Fruit fly (Drosophila melanogaster) whole organism, wandering third instar larva: ENCODE data around the gene CG17300.

Experiments
- CG32264 ChIP-seq: fragments of 200-800 bp; sonication (Bioruptor generic); optimal IDR thresholded peaks from 2 replicates; lab custom pipeline; 2016; ENCODE audit warnings: missing biosample characterization, missing genetic modification characterization
- Myc ChIP-seq: fragments of >200 bp; optimal IDR thresholded peaks from 2 replicates; lab custom pipeline; 2017
- N ChIP-seq: fragments of >200 bp; optimal IDR thresholded peaks from 2 replicates; lab custom pipeline; 2018; ENCODE audit warnings: missing biosample characterization, missing external identifiers, missing genetic modification characterization
- OdsH ChIP-seq: fragments of 200-800 bp; sonication (Bioruptor generic); optimal IDR thresholded peaks from 2 replicates; lab custom pipeline; 2016; ENCODE audit warnings: missing biosample characterization, mild to moderate bottlenecking, missing genetic modification characterization
- dsf ChIP-seq: sonication (Bioruptor generic); optimal IDR thresholded peaks from 2 replicates; lab custom pipeline; 2016; ENCODE audit warnings: missing biosample characterization, missing genetic modification characterization, borderline replicate concordance
- foxo ChIP-seq, 2 experiments: fragments of 200-800 bp; sonication (Bioruptor generic); optimal IDR thresholded peaks; 2 replicates in 1 of 2; 3 replicates in 1 of 2; lab custom pipeline; 2016 to 2017; ENCODE audit warnings: missing biosample characterization in 2 of 2, missing genetic modification characterization in 2 of 2
- fru ChIP-seq: fragments of 200-800 bp; sonication (Bioruptor generic); optimal IDR thresholded peaks from 3 replicates; lab custom pipeline; 2016; ENCODE audit warnings: missing biosample characterization, mild to moderate bottlenecking, missing genetic modification characterization
- h ChIP-seq: fragments of 200-800 bp; sonication (Bioruptor generic); optimal IDR thresholded peaks from 3 replicates; lab custom pipeline; 2016; ENCODE audit warnings: missing biosample characterization, mild to moderate bottlenecking, missing genetic modification characterization
- lola ChIP-seq: fragments of >200 bp; optimal IDR thresholded peaks from 2 replicates; lab custom pipeline; 2017; ENCODE audit warnings: missing biosample characterization, missing genetic modification characterization
- pan ChIP-seq: fragments of >200 bp; optimal IDR thresholded peaks from 2 replicates; lab custom pipeline; 2017

- TF ChIP-seq Myc (lab: Kevin White, UChicago) (no peak), dsf (GFP tag; lab: Kevin White, UChicago) (no peak), pan (no peak), N (no peak), CG32264 (no peak), OdsH (no peak), h (GFP tag; lab: Kevin White, UChicago) (no peak), fru (GFP tag; lab: Kevin White, UChicago) (no peak), foxo (GFP tag; optimal IDR thresholded peaks at IDR 0.05; lab: Kevin White, UChicago) (no peak), lola (GFP tag; lab: Kevin White, UChicago) (no peak)
Measured at dm6 chr3L:13133140-13133539, 46.1 kb upstream of the CG17300 start.
